Fruit fly (Drosophila melanogaster) whole organism, pupa: ENCODE data around the gene CG18649.

Experiments used
- CG10348 ChIP-seq: fragments of 200-800 bp; sonication (Bioruptor generic); IDR thresholded peaks from 2 replicates; pipeline ENCODE4 v1.3.6; 2022; ENCODE audit warnings: missing biosample characterization, missing genetic modification characterization
- CG12605 ChIP-seq: fragments of 200-800 bp; sonication (Bioruptor generic); IDR thresholded peaks from 2 replicates; pipeline ENCODE4 v1.3.6; 2022; ENCODE audit warnings: missing biosample characterization, missing genetic modification characterization
- CG13204 ChIP-seq: fragments of 200-800 bp; sonication (Bioruptor generic); optimal IDR thresholded peaks from 2 replicates; lab custom pipeline; 2018; ENCODE audit warnings: missing biosample characterization, mild to moderate bottlenecking, missing genetic modification characterization, moderate library complexity
- CG14655 ChIP-seq: fragments of 200-800 bp; sonication (Bioruptor generic); optimal IDR thresholded peaks from 3 replicates; lab custom pipeline; 2017; ENCODE audit warnings: mild to moderate bottlenecking, missing biosample characterization, missing genetic modification reagents, missing genetic modification characterization
- CG15710 ChIP-seq: fragments of 200-800 bp; sonication (Bioruptor generic); optimal IDR thresholded peaks from 2 replicates; lab custom pipeline; 2018; ENCODE audit warnings: missing biosample characterization, mild to moderate bottlenecking, missing genetic modification characterization, moderate library complexity
- CG17806 ChIP-seq: fragments of 200-800 bp; sonication (Bioruptor generic); optimal IDR thresholded peaks from 2 replicates; lab custom pipeline; 2018; ENCODE audit warnings: missing biosample characterization, mild to moderate bottlenecking, missing genetic modification characterization, moderate library complexity
- CG32121 ChIP-seq: fragments of 200-800 bp; sonication (Bioruptor generic); IDR thresholded peaks from 2 replicates; pipeline ENCODE4 v1.3.6; 2022; ENCODE audit warnings: missing biosample characterization, missing genetic modification characterization
- CG34367 ChIP-seq: fragments of 200-800 bp; sonication (Bioruptor generic); optimal IDR thresholded peaks from 2 replicates; lab custom pipeline; 2018; ENCODE audit warnings: missing biosample characterization, mild to moderate bottlenecking, missing genetic modification characterization
- CG4496 ChIP-seq: fragments of 200-800 bp; sonication (Bioruptor generic); IDR thresholded peaks from 3 replicates; pipeline ENCODE4 v1.3.6; 2022; ENCODE audit warnings: missing biosample characterization, missing genetic modification characterization
- CG8159 ChIP-seq: fragments of 200-800 bp; sonication (Bioruptor generic); optimal IDR thresholded peaks from 3 replicates; lab custom pipeline; 2018; ENCODE audit warnings: missing biosample characterization, mild to moderate bottlenecking, missing genetic modification characterization, moderate library complexity
- CG8301 ChIP-seq: fragments of 200-800 bp; sonication (Bioruptor generic); optimal IDR thresholded peaks from 2 replicates; lab custom pipeline; 2018; ENCODE audit warnings: missing biosample characterization, mild to moderate bottlenecking, missing genetic modification characterization
- CG9948 ChIP-seq: fragments of 200-800 bp; sonication (Bioruptor generic); optimal IDR thresholded peaks from 2 replicates; lab custom pipeline; 2018; ENCODE audit warnings: missing biosample characterization, mild to moderate bottlenecking, missing genetic modification characterization, moderate library complexity
- D1 ChIP-seq: fragments of 200-800 bp; sonication (Bioruptor generic); optimal IDR thresholded peaks from 2 replicates; lab custom pipeline; 2018; ENCODE audit warnings: missing biosample characterization, mild to moderate bottlenecking, missing genetic modification characterization, moderate library complexity
- EcR ChIP-seq: fragments of 200-800 bp; sonication (Bioruptor generic); optimal IDR thresholded peaks from 3 replicates; lab custom pipeline; 2019; ENCODE audit warnings: missing biosample characterization, missing genetic modification characterization, mild to moderate bottlenecking, moderate library complexity, missing genetic modification reagents
- Ets98B ChIP-seq: fragments of 200-800 bp; sonication (Bioruptor generic); IDR thresholded peaks from 2 replicates; pipeline ENCODE4 v1.3.6; 2022; ENCODE audit warnings: missing biosample characterization, missing genetic modification characterization
- Pif1A ChIP-seq: fragments of 200-800 bp; sonication (Bioruptor generic); optimal IDR thresholded peaks from 3 replicates; lab custom pipeline; 2016; ENCODE audit warnings: missing biosample characterization, missing genetic modification characterization
- Pif1B ChIP-seq: fragments of 200-800 bp; sonication (Bioruptor generic); optimal IDR thresholded peaks from 3 replicates; lab custom pipeline; 2016; ENCODE audit warnings: missing biosample characterization, missing genetic modification characterization
- Snoo ChIP-seq: fragments of 200-800 bp; sonication (Bioruptor generic); optimal IDR thresholded peaks from 3 replicates; lab custom pipeline; 2017; ENCODE audit warnings: missing biosample characterization, mild to moderate bottlenecking, missing genetic modification characterization, inconsistent platforms
- fd96Ca ChIP-seq: fragments of 200-800 bp; sonication (Bioruptor generic); IDR thresholded peaks from 3 replicates; pipeline ENCODE4 v1.3.6; 2022; ENCODE audit warnings: missing biosample characterization, missing genetic modification characterization
- gl ChIP-seq: fragments of 200-800 bp; sonication (Bioruptor generic); optimal IDR thresholded peaks from 2 replicates; lab custom pipeline; 2018; ENCODE audit warnings: missing biosample characterization, mild to moderate bottlenecking, missing genetic modification characterization
- rn ChIP-seq: fragments of 200-800 bp; sonication (Bioruptor generic); IDR thresholded peaks from 2 replicates; pipeline ENCODE4 v1.3.6; 2022; ENCODE audit warnings: missing biosample characterization, missing genetic modification characterization

The CG18649 gene

dm6 chr3L:15052390-15052789 lies 1.5 kb downstream of the CG18649 start, which contains the start of gene CG13461:
CG13461 (minus strand) TSS chr3L:15052490.
- TF ChIP-seq gl (tag; lab: Kevin White, UChicago): no peak
- no peak for TF ChIP-seq fd96Ca (GFP tag; lab: Robert Waterston, UW)
- no peak for TF ChIP-seq Ets98B (GFP tag; lab: Robert Waterston, UW)
- no peak for TF ChIP-seq CG9948 (tag; lab: Kevin White, UChicago)
- no peak for TF ChIP-seq CG14655 (GFP tag; lab: Kevin White, UChicago)
- TF ChIP-seq CG4496 (GFP tag; lab: Robert Waterston, UW): no peak
- TF ChIP-seq CG32121: no peak
- no peak for TF ChIP-seq CG13204
- no peak for TF ChIP-seq CG10348 (GFP tag; lab: Robert Waterston, UW)
- no peak for TF ChIP-seq rn (GFP tag; lab: Robert Waterston, UW)
- TF ChIP-seq, all 21 proteins: peak for 0

dm6 chr3L:15051325-15051724 lies 2.6 kb downstream of the CG18649 start, which contains the start of gene CG43679:
CG43679 (minus strand) TSS chr3L:15051425.
- TF ChIP-seq CG8301 (tag; lab: Kevin White, UChicago) (no peak), Pif1A (GFP tag; lab: Kevin White, UChicago) (no peak), fd96Ca (GFP tag; lab: Robert Waterston, UW) (no peak), CG4496 (GFP tag; lab: Robert Waterston, UW) (no peak), Ets98B (GFP tag; lab: Robert Waterston, UW) (no peak), CG32121 (no peak), CG15710 (tag; lab: Kevin White, UChicago) (no peak), CG9948 (tag; lab: Kevin White, UChicago) (no peak), CG34367 (tag; lab: Kevin White, UChicago) (no peak), Pif1B (GFP tag; lab: Kevin White, UChicago) (no peak), CG8159 (tag; lab: Kevin White, UChicago) (no peak), CG17806 (tag; lab: Kevin White, UChicago) (no peak), CG10348 (GFP tag; lab: Robert Waterston, UW) (no peak), CG12605 (no peak)

dm6 chr3L:15050706-15051105 lies 3.2 kb downstream of the CG18649 start, which contains the start of gene CG12310:
CG12310 (minus strand) TSS chr3L:15050806.
- no peak for TF ChIP-seq Pif1B (GFP tag; lab: Kevin White, UChicago)
- TF ChIP-seq CG15710 (tag; lab: Kevin White, UChicago): no peak
- TF ChIP-seq CG10348 (GFP tag; lab: Robert Waterston, UW): no peak
- no peak for TF ChIP-seq CG14655 (GFP tag; lab: Kevin White, UChicago)
- no peak for TF ChIP-seq CG4496 (GFP tag; lab: Robert Waterston, UW)
- no peak for TF ChIP-seq CG8159 (tag; lab: Kevin White, UChicago)
- TF ChIP-seq Pif1A (GFP tag; lab: Kevin White, UChicago): no peak
- TF ChIP-seq CG32121: no peak
- TF ChIP-seq Ets98B (GFP tag; lab: Robert Waterston, UW): no peak
- TF ChIP-seq CG34367 (tag; lab: Kevin White, UChicago): no peak
- TF ChIP-seq D1 (tag; lab: Kevin White, UChicago): no peak

DNA sequence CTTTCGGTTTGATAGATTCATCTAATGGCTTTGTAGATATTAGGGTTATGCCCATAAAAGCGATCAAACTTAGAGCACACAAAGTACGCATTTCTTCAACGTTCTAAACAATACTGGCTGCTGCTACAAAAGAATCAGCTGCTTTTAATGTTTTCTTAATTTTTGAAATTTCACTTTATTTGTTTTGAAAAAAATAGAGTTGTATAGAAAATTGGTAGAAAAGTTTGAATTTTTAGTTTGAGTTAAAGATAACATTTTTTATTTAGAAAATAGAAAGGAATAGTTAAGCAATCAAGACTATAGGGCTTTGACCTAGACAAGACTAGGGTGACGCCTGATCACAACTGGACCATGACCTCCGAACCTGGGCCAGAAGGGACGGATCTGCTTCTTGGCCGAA lies 3.8 kb downstream of the CG18649 start, which contains the start of gene CG18581:
Gene CG18581, minus strand, starts transcription at position 101 of the 400 bp plus-strand sequence.
- TF ChIP-seq gl (tag; lab: Kevin White, UChicago) (no peak), CG8301 (tag; lab: Kevin White, UChicago) (no peak), fd96Ca (GFP tag; lab: Robert Waterston, UW) (no peak), CG14655 (GFP tag; lab: Kevin White, UChicago) (no peak), D1 (tag; lab: Kevin White, UChicago) (no peak), EcR (GFP tag; lab: Kevin White, UChicago) (no peak), CG17806 (tag; lab: Kevin White, UChicago) (no peak), CG9948 (tag; lab: Kevin White, UChicago) (no peak), Snoo (tag; lab: Kevin White, UChicago) (no peak), CG34367 (tag; lab: Kevin White, UChicago) (no peak), CG10348 (GFP tag; lab: Robert Waterston, UW) (no peak), CG13204 (no peak), rn (GFP tag; lab: Robert Waterston, UW) (no peak), CG15710 (tag; lab: Kevin White, UChicago) (no peak), CG32121 (no peak), CG4496 (GFP tag; lab: Robert Waterston, UW) (no peak), Ets98B (GFP tag; lab: Robert Waterston, UW) (no peak), CG8159 (tag; lab: Kevin White, UChicago) (no peak), Pif1A (GFP tag; lab: Kevin White, UChicago) (no peak), CG12605 (no peak)

DNA sequence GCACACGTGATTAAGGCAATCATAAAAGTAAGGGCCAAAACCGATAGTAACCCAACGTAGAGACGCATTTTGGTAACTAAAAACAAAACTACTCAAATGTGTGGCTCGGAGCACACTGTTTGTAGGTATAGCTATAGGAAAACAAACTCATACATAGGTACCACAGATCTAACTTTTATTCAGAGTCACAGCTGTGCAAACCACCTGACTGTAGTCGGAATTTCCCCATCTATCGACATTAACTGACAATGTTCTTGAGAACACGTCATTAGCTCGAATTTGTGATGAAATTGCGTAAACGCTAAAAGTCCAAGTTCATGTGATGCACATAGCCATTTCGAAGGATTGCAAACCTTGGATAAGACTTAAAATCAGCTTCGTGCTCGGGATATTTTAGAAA lies 4.5 kb downstream of the CG18649 start, which contains the start of gene CG43678:
Gene CG43678, minus strand, starts transcription at position 101 of the 400 bp plus-strand sequence.
- TF ChIP-seq rn (GFP tag; lab: Robert Waterston, UW): no peak
- TF ChIP-seq gl (tag; lab: Kevin White, UChicago): no peak
- no peak for TF ChIP-seq CG12605
- TF ChIP-seq CG9948 (tag; lab: Kevin White, UChicago): no peak
- no peak for TF ChIP-seq Ets98B (GFP tag; lab: Robert Waterston, UW)
- TF ChIP-seq CG14655 (GFP tag; lab: Kevin White, UChicago): no peak
- TF ChIP-seq EcR (GFP tag; lab: Kevin White, UChicago): no peak
- no peak for TF ChIP-seq CG10348 (GFP tag; lab: Robert Waterston, UW)
- no peak for TF ChIP-seq CG8301 (tag; lab: Kevin White, UChicago)
- no peak for TF ChIP-seq Pif1B (GFP tag; lab: Kevin White, UChicago)
- TF ChIP-seq D1 (tag; lab: Kevin White, UChicago): no peak
- TF ChIP-seq fd96Ca (GFP tag; lab: Robert Waterston, UW): no peak
- no peak for TF ChIP-seq CG34367 (tag; lab: Kevin White, UChicago)
- no peak for TF ChIP-seq CG32121
- no peak for TF ChIP-seq CG17806 (tag; lab: Kevin White, UChicago)
- TF ChIP-seq CG13204: no peak
- TF ChIP-seq, all 21 proteins: peak for 0
